Fruit fly (Drosophila melanogaster) whole organism, embryonic: ENCODE measurements around the gene CG3632.

Experiments used
- ATbp ChIP-seq: fragments of 200-800 bp; sonication (Bioruptor generic); optimal IDR thresholded peaks from 2 replicates; lab custom pipeline; 2017; ENCODE audit warnings: missing biosample characterization, mild to moderate bottlenecking, missing genetic modification characterization, missing genetic modification reagents
- Atf3 ChIP-seq: fragments of 200-800 bp; sonication (Bioruptor generic); optimal IDR thresholded peaks from 3 replicates; lab custom pipeline; 2016; ENCODE audit warnings: missing biosample characterization, missing genetic modification characterization
- B-H2 ChIP-seq: fragments of 200-800 bp; sonication (Bioruptor generic); optimal IDR thresholded peaks from 2 replicates; lab custom pipeline; 2018; ENCODE audit warnings: missing biosample characterization, mild to moderate bottlenecking, missing genetic modification characterization
- CG12071 ChIP-seq: fragments of 200-800 bp; sonication (Bioruptor generic); optimal IDR thresholded peaks from 3 replicates; lab custom pipeline; 2018; ENCODE audit warnings: missing biosample characterization, mild to moderate bottlenecking, missing genetic modification characterization
- CG12104 ChIP-seq: fragments of 200-800 bp; sonication (Bioruptor generic); optimal IDR thresholded peaks from 3 replicates; lab custom pipeline; 2016; ENCODE audit warnings: missing biosample characterization, missing genetic modification characterization
- CG12155 ChIP-seq: fragments of 200-800 bp; sonication (Bioruptor generic); optimal IDR thresholded peaks from 3 replicates; lab custom pipeline; 2016; ENCODE audit warnings: missing biosample characterization, missing genetic modification characterization
- CG12299 ChIP-seq: fragments of 200-800 bp; sonication (Bioruptor generic); optimal IDR thresholded peaks from 2 replicates; lab custom pipeline; 2018; ENCODE audit warnings: missing biosample characterization, mild to moderate bottlenecking, missing genetic modification characterization
- CG1233 ChIP-seq: fragments of 200-800 bp; sonication (Bioruptor generic); optimal IDR thresholded peaks from 4 replicates; lab custom pipeline; 2018; ENCODE audit warnings: missing biosample characterization, mild to moderate bottlenecking, missing genetic modification characterization
- CG13287 ChIP-seq: fragments of 200-800 bp; sonication (Bioruptor generic); IDR thresholded peaks from 2 replicates; pipeline ENCODE4 v1.3.6; 2022; ENCODE audit warnings: missing biosample characterization, missing genetic modification characterization; ENCODE audit not compliant: partially characterized antibody
- CG13624 ChIP-seq: fragments of 200-800 bp; sonication (Bioruptor generic); optimal IDR thresholded peaks from 2 replicates; lab custom pipeline; 2016; ENCODE audit warnings: missing biosample characterization, missing genetic modification characterization
- CG14050 ChIP-seq: fragments of 200-800 bp; sonication (Bioruptor generic); IDR thresholded peaks from 3 replicates; pipeline ENCODE4 v1.3.6; 2022; ENCODE audit warnings: missing biosample characterization, missing genetic modification characterization
- CG14667 ChIP-seq: fragments of 200-800 bp; sonication (Bioruptor generic); IDR thresholded peaks from 2 replicates; pipeline ENCODE4 v1.3.6; 2022; ENCODE audit warnings: missing biosample characterization, missing genetic modification characterization
- CG14710 ChIP-seq: fragments of 200-800 bp; sonication (Bioruptor generic); optimal IDR thresholded peaks from 3 replicates; lab custom pipeline; 2019; ENCODE audit warnings: missing biosample characterization, mild to moderate bottlenecking, missing genetic modification characterization, moderate library complexity
- CG1792 ChIP-seq: fragments of 200-800 bp; sonication (Bioruptor generic); optimal IDR thresholded peaks from 2 replicates; lab custom pipeline; 2016; ENCODE audit warnings: missing biosample characterization, missing genetic modification characterization
- CG18011 ChIP-seq: fragments of 200-800 bp; sonication (Bioruptor generic); optimal IDR thresholded peaks from 2 replicates; lab custom pipeline; 2017; ENCODE audit warnings: missing biosample characterization, missing genetic modification characterization, mild to moderate bottlenecking, moderate library complexity, missing genotype
- CG2129 ChIP-seq: fragments of 200-800 bp; sonication (Bioruptor generic); IDR thresholded peaks from 2 replicates; pipeline ENCODE4 v1.3.6; 2022; ENCODE audit warnings: missing biosample characterization, missing genetic modification characterization; ENCODE audit not compliant: partially characterized antibody
- CG3407 ChIP-seq: fragments of 200-800 bp; sonication (Bioruptor generic); optimal IDR thresholded peaks from 2 replicates; lab custom pipeline; 2018; ENCODE audit warnings: missing biosample characterization, mild to moderate bottlenecking, missing genetic modification characterization
- CG3726 ChIP-seq: fragments of 200-800 bp; sonication (Bioruptor generic); IDR thresholded peaks from 3 replicates; pipeline ENCODE4, ENCODE4 v1.3.6; 2022; ENCODE audit warnings: missing biosample characterization, missing genetic modification characterization
- CG3847 ChIP-seq: fragments of 200-800 bp; sonication (Bioruptor generic); IDR thresholded peaks from 2 replicates; pipeline ENCODE4 v1.3.6; 2022; ENCODE audit warnings: missing biosample characterization, missing genetic modification characterization
- CG5245 ChIP-seq: fragments of 200-800 bp; sonication (Bioruptor generic); optimal IDR thresholded peaks from 3 replicates; lab custom pipeline; 2016; ENCODE audit warnings: missing biosample characterization, missing genetic modification characterization
- CG7357 ChIP-seq: fragments of 200-800 bp; sonication (Bioruptor generic); IDR thresholded peaks from 3 replicates; pipeline ENCODE4 v1.3.6; 2022; ENCODE audit warnings: missing biosample characterization, missing genetic modification characterization
- D19B ChIP-seq: fragments of 200-800 bp; sonication (Bioruptor generic); optimal IDR thresholded peaks from 2 replicates; lab custom pipeline; 2017; ENCODE audit warnings: missing biosample characterization, mild to moderate bottlenecking, missing genetic modification characterization
- Dref ChIP-seq: fragments of 200-800 bp; sonication (Bioruptor generic); IDR thresholded peaks from 2 replicates; pipeline ENCODE4 v1.3.6; 2022; ENCODE audit warnings: missing biosample characterization, missing genetic modification characterization
- E2f1 ChIP-seq: fragments of 200-800 bp; sonication (Bioruptor generic); IDR thresholded peaks from 2 replicates; pipeline ENCODE4 v1.3.6; 2022; ENCODE audit warnings: missing biosample characterization, missing genetic modification characterization
- MESR4 ChIP-seq: fragments of 200-800 bp; sonication (Bioruptor generic); optimal IDR thresholded peaks from 2 replicates; lab custom pipeline; 2018; ENCODE audit warnings: missing biosample characterization, mild to moderate bottlenecking, missing genetic modification characterization, moderate library complexity
- Mrtf ChIP-seq: fragments of 200-800 bp; sonication (Bioruptor generic); IDR thresholded peaks from 3 replicates; pipeline ENCODE4 v1.3.6; 2022; ENCODE audit warnings: missing biosample characterization, missing genetic modification characterization
- Nf-YB ChIP-seq: fragments of 200-800 bp; sonication (Bioruptor generic); optimal IDR thresholded peaks from 3 replicates; lab custom pipeline; 2019; ENCODE audit warnings: missing biosample characterization, mild to moderate bottlenecking, missing genetic modification characterization, moderate library complexity
- Oli ChIP-seq: fragments of 200-800 bp; sonication (Bioruptor generic); optimal IDR thresholded peaks from 2 replicates; lab custom pipeline; 2018; ENCODE audit warnings: missing biosample characterization, mild to moderate bottlenecking, missing genetic modification characterization, moderate library complexity
- Pdp1 ChIP-seq, 2 experiments: fragments of 200-800 bp; sonication (Bioruptor generic); optimal IDR thresholded peaks; 3 replicates each; lab custom pipeline; 2016; ENCODE audit warnings: missing biosample characterization in 2 of 2, missing genetic modification characterization in 2 of 2, mild to moderate bottlenecking in 1 of 2, moderate library complexity in 1 of 2
- Spps ChIP-seq: fragments of 200-800 bp; sonication (Bioruptor generic); optimal IDR thresholded peaks from 2 replicates; lab custom pipeline; 2018; ENCODE audit warnings: missing biosample characterization, mild to moderate bottlenecking, missing genetic modification characterization
- Sry-β ChIP-seq: fragments of 200-800 bp; sonication (Bioruptor generic); optimal IDR thresholded peaks from 2 replicates; lab custom pipeline; 2018; ENCODE audit warnings: missing biosample characterization, mild to moderate bottlenecking, missing genetic modification characterization, moderate library complexity
- Ssrp ChIP-seq: fragments of 200-800 bp; sonication (Bioruptor generic); optimal IDR thresholded peaks from 2 replicates; lab custom pipeline; 2018; ENCODE audit warnings: missing biosample characterization, mild to moderate bottlenecking, missing genetic modification characterization, moderate library complexity
- aop ChIP-seq: fragments of 200-800 bp; sonication (Bioruptor generic); IDR thresholded peaks from 2 replicates; pipeline ENCODE4 v1.3.6; 2022; ENCODE audit warnings: missing biosample characterization, missing genetic modification characterization
- chn ChIP-seq: fragments of 200-800 bp; sonication (Bioruptor generic); optimal IDR thresholded peaks from 2 replicates; lab custom pipeline; 2016; ENCODE audit warnings: missing biosample characterization, missing genetic modification characterization
- ems ChIP-seq: fragments of 200-800 bp; sonication (Bioruptor generic); optimal IDR thresholded peaks from 3 replicates; lab custom pipeline; 2016; ENCODE audit warnings: missing biosample characterization, missing genetic modification characterization
- ewg ChIP-seq: fragments of 200-800 bp; sonication (Bioruptor generic); optimal IDR thresholded peaks from 3 replicates; lab custom pipeline; 2017; ENCODE audit warnings: mild to moderate bottlenecking, missing biosample characterization, missing genetic modification reagents, missing genetic modification characterization
- gcm ChIP-seq: fragments of 200-800 bp; sonication (Bioruptor generic); optimal IDR thresholded peaks from 2 replicates; lab custom pipeline; 2019; ENCODE audit warnings: missing biosample characterization, mild to moderate bottlenecking, missing genetic modification characterization, moderate library complexity
- grn ChIP-seq: fragments of 200-800 bp; sonication (Bioruptor generic); optimal IDR thresholded peaks from 3 replicates; lab custom pipeline; 2017; ENCODE audit warnings: missing biosample characterization, missing genetic modification characterization
- her ChIP-seq: fragments of 200-800 bp; sonication (Bioruptor generic); optimal IDR thresholded peaks from 2 replicates; lab custom pipeline; 2016; ENCODE audit warnings: missing biosample characterization, missing genetic modification characterization
- lmd ChIP-seq: fragments of 200-800 bp; sonication (Bioruptor generic); IDR thresholded peaks from 2 replicates; pipeline ENCODE4 v1.3.6; 2022; ENCODE audit warnings: missing biosample characterization, missing genetic modification characterization
- mirr ChIP-seq: fragments of 200-800 bp; sonication (Bioruptor generic); optimal IDR thresholded peaks from 3 replicates; lab custom pipeline; 2018; ENCODE audit warnings: missing biosample characterization, mild to moderate bottlenecking, missing genetic modification characterization
- nerfin-1 ChIP-seq: fragments of 200-800 bp; sonication (Bioruptor generic); optimal IDR thresholded peaks from 3 replicates; lab custom pipeline; 2019; ENCODE audit warnings: missing biosample characterization, mild to moderate bottlenecking, missing genetic modification characterization, moderate library complexity
- nom ChIP-seq: fragments of 200-800 bp; sonication (Bioruptor generic); optimal IDR thresholded peaks from 2 replicates; lab custom pipeline; 2017; ENCODE audit warnings: missing biosample characterization, missing genetic modification characterization, mild to moderate bottlenecking, moderate library complexity, missing genetic modification reagents
- pita ChIP-seq: fragments of 200-800 bp; sonication (Bioruptor generic); optimal IDR thresholded peaks from 2 replicates; lab custom pipeline; 2017; ENCODE audit warnings: missing biosample characterization, mild to moderate bottlenecking, missing genetic modification characterization
- pum ChIP-seq: fragments of 200-800 bp; sonication (Bioruptor generic); optimal IDR thresholded peaks from 2 replicates; lab custom pipeline; 2016; ENCODE audit warnings: missing biosample characterization, missing genetic modification characterization
- row ChIP-seq: fragments of 200-800 bp; sonication (Bioruptor generic); IDR thresholded peaks from 3 replicates; pipeline ENCODE4 v1.3.6; 2022; ENCODE audit warnings: missing biosample characterization, missing genetic modification characterization
- run ChIP-seq: fragments of 200-800 bp; sonication (Bioruptor generic); optimal IDR thresholded peaks from 3 replicates; lab custom pipeline; 2018; ENCODE audit warnings: missing biosample characterization, mild to moderate bottlenecking, missing genetic modification characterization
- tio ChIP-seq: fragments of 200-800 bp; sonication (Bioruptor generic); optimal IDR thresholded peaks from 2 replicates; lab custom pipeline; 2017; ENCODE audit warnings: missing biosample characterization, missing genetic modification characterization, inconsistent platforms
- toy ChIP-seq: fragments of 200-800 bp; sonication (Bioruptor generic); IDR thresholded peaks from 2 replicates; pipeline ENCODE4 v1.3.6; 2022; ENCODE audit warnings: missing biosample characterization, missing genetic modification characterization
- trh ChIP-seq: fragments of 200-800 bp; sonication (Bioruptor generic); optimal IDR thresholded peaks from 2 replicates; lab custom pipeline; 2016; ENCODE audit warnings: missing biosample characterization, missing genetic modification characterization
- vfl ChIP-seq: fragments of 200-800 bp; sonication (Bioruptor generic); optimal IDR thresholded peaks from 2 replicates; lab custom pipeline; 2016; ENCODE audit warnings: missing biosample characterization, missing genetic modification characterization

Gene CG3632

dm6 chrX:16270795-16271194, 25.7 kb upstream of the CG3632 start, which contains the start of gene Mfe2 (continued):
- TF ChIP-seq CG14050 (GFP tag; lab: Robert Waterston, UW) (no peak), CG3726 (GFP tag; lab: Robert Waterston, UW) (no peak), MESR4 (GFP tag; lab: Kevin White, UChicago) (peak; percentile 87), Pdp1 (GFP tag; optimal IDR thresholded peaks at IDR 0.05; lab: Kevin White, UChicago) (peak; percentile 50 to 57), vfl (GFP tag; lab: Kevin White, UChicago) (peak; percentile 33), gcm (no peak), ATbp (GFP tag; lab: Kevin White, UChicago) (no peak), grn (peak; percentile 67), mirr (GFP tag; lab: Kevin White, UChicago) (peak; percentile 17), chn (GFP tag; lab: Kevin White, UChicago) (peak; percentile 44), Atf3 (GFP tag; lab: Kevin White, UChicago) (no peak), CG12155 (GFP tag; lab: Kevin White, UChicago) (peak; percentile 72), CG7357 (GFP tag; lab: Robert Waterston, UW) (no peak), nerfin-1 (tag; lab: Kevin White, UChicago) (peak; percentile 84), pita (peak; percentile 91), CG12299 (no peak), Sry-β (GFP tag; lab: Kevin White, UChicago) (no peak), CG2129 (no peak), Spps (tag; lab: Kevin White, UChicago) (no peak), trh (GFP tag; lab: Kevin White, UChicago) (no peak), CG12071 (GFP tag; lab: Kevin White, UChicago) (no peak), Dref (GFP tag; lab: Robert Waterston, UW) (peak; percentile 53), ewg (peak; percentile 34), B-H2 (GFP tag; lab: Kevin White, UChicago) (peak; percentile 77), toy (GFP tag; lab: Robert Waterston, UW) (0 out of 2 replicates have a peak, but pooled peaks have one; percentile 32), Mrtf (GFP tag; lab: Robert Waterston, UW) (no peak), CG12104 (GFP tag; lab: Kevin White, UChicago) (no peak), lmd (peak; percentile 33; the same call in 1 of the 2 replicates), her (GFP tag; lab: Kevin White, UChicago) (peak; percentile 70), CG14667 (GFP tag; lab: Robert Waterston, UW) (no peak), pum (GFP tag; lab: Kevin White, UChicago) (peak; percentile 36), CG1233 (GFP tag; lab: Kevin White, UChicago) (peak; percentile 43), CG14710 (peak; percentile 72), CG1792 (GFP tag; lab: Kevin White, UChicago) (peak; percentile 31), CG3407 (GFP tag; lab: Kevin White, UChicago) (no peak), aop (GFP tag; lab: Robert Waterston, UW) (no peak), E2f1 (GFP tag; lab: Robert Waterston, UW) (no peak), run (tag; lab: Kevin White, UChicago) (no peak), CG13624 (GFP tag; lab: Kevin White, UChicago) (peak; percentile 62), tio (GFP tag; lab: Kevin White, UChicago) (no peak), CG3847 (peak; percentile 84), CG5245 (GFP tag; lab: Kevin White, UChicago) (peak; percentile 35), D19B (GFP tag; lab: Kevin White, UChicago) (no peak), row (GFP tag; lab: Robert Waterston, UW) (0 out of 3 replicates have a peak, but pooled peaks have one; percentile 11), Nf-YB (no peak), Oli (no peak), CG13287 (GFP tag; lab: Robert Waterston, UW) (peak; percentile 48; the same call in 1 of the 2 replicates), CG18011 (no peak), ems (GFP tag; lab: Kevin White, UChicago) (peak; percentile 54), Ssrp (tag; lab: Kevin White, UChicago) (no peak), nom (GFP tag; lab: Kevin White, UChicago) (peak; percentile 94)
